Worm (Caenorhabditis elegans) whole organism, young adult: ENCODE results near the gene clec-80.

ENCODE experiments used
- hmg-1.2 ChIP-seq: fragments of 200-800 bp; sonication (Bioruptor generic); IDR thresholded peaks from 2 replicates; pipeline ENCODE4 v1.3.6; 2022; ENCODE audit warnings: missing genetic modification reagents, missing genetic modification characterization, missing compliant biosample characterization

The clec-80 gene

DNA sequence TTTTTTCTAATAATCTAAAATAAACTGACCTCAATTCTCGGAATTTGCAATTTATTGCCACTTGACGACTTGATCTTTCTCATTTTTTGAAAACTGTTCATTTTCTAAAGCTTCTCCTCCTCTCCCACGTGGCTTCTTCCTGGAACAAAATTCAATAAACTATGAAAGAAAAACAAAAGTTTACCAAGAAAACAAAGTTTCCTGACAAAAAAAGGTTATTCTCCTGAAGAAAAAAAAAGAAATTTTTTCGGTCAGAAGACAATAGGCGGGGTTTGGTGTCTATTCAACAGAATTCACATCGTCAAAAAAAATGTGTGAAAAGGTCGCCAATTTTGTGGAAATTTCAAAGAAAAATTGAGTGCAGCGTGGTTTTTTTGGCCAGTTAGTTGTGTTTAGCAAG is 41.2 kb downstream of the clec-80 start, which contains the start of gene Y54G2A.16:
Gene Y54G2A.16 (minus strand): TSS at position 101 of the 400 bp plus-strand sequence.
- no peak for TF ChIP-seq hmg-1.2 (GFP tag; lab: Robert Waterston, UW)
